Fruit fly (Drosophila melanogaster): ENCODE data around the gene Ets21C.

Gene Ets21C

dm6 chr2L:522752-523151 is 30.0 kb downstream of the Ets21C start (continued):
- TF ChIP-seq twi (tag; optimal IDR thresholded peaks at IDR 0.05) (no peak), Ets65A (GFP tag) (no peak), crol (GFP tag; IDR thresholded peaks at IDR 0.05) (no peak), Nf-YB (GFP tag; optimal IDR thresholded peaks at IDR 0.05) (no peak), CG10321 (GFP tag; IDR thresholded peaks at IDR 0.05) (no peak), Spps (tag; optimal IDR thresholded peaks at IDR 0.05) (peak; percentile 53), ewg (GFP tag; optimal IDR thresholded peaks at IDR 0.05) (no peak), ash1 (GFP tag; optimal IDR thresholded peaks at IDR 0.05) (no peak), CG2875 (GFP tag; optimal IDR thresholded peaks at IDR 0.05) (peak; percentile 55), sob (GFP tag; IDR thresholded peaks at IDR 0.05) (peak; percentile 43; the same call in 1 of the 2 replicates), ro (GFP tag; IDR thresholded peaks at IDR 0.05) (no peak), Eip74EF (GFP tag; optimal IDR thresholded peaks at IDR 0.05) (no peak), grau (tag; optimal IDR thresholded peaks at IDR 0.05) (peak; percentile 29), Usf (GFP tag; optimal IDR thresholded peaks at IDR 0.05) (peak; percentile 30), tll (GFP tag; optimal IDR thresholded peaks at IDR 0.05) (no peak), ato (GFP tag; IDR thresholded peaks at IDR 0.05; ENCODE audit: partially characterized antibody) (no peak), Myb (GFP tag; optimal IDR thresholded peaks at IDR 0.05) (no peak), E2f1 (GFP tag; IDR thresholded peaks at IDR 0.05) (peak; percentile 52; the same call in 1 of the 2 replicates), CG17912 (GFP tag; optimal IDR thresholded peaks at IDR 0.05) (no peak), klu (GFP tag; IDR thresholded peaks at IDR 0.05) (no peak), CG3281 (GFP tag; optimal IDR thresholded peaks at IDR 0.05) (no peak), Chrac-16 (GFP tag; optimal IDR thresholded peaks at IDR 0.05) (peak; percentile 52), pita (GFP tag; optimal IDR thresholded peaks at IDR 0.05) (no peak), CHES-1-like (GFP tag; optimal IDR thresholded peaks at IDR 0.05) (no peak), Ravus (GFP tag; IDR thresholded peaks at IDR 0.05) (no peak; the same call in 1 of the 2 replicates), CG13287 (GFP tag; IDR thresholded peaks at IDR 0.05; ENCODE audit: partially characterized antibody) (no peak), trh (GFP tag; optimal IDR thresholded peaks at IDR 0.05) (no peak), CG8359 (GFP tag; optimal IDR thresholded peaks at IDR 0.05; ENCODE audit: borderline replicate concordance) (peak; percentile 45), CG12391 (tag; optimal IDR thresholded peaks at IDR 0.05) (peak; percentile 58), dimm (GFP tag; IDR thresholded peaks at IDR 0.05) (no peak), en (GFP tag; optimal IDR thresholded peaks at IDR 0.05) (no peak), zfh1 (GFP tag; IDR thresholded peaks at IDR 0.05) (peak; percentile 67), D19A (tag; optimal IDR thresholded peaks at IDR 0.05) (peak; percentile 28), sr (GFP tag; IDR thresholded peaks at IDR 0.05) (0 out of 3 replicates have a peak, but pooled peaks have one; percentile 8), CG12769 (tag; optimal IDR thresholded peaks at IDR 0.05) (no peak), CG32767 (GFP tag; IDR thresholded peaks at IDR 0.05) (peak; percentile 28; the same call in 1 of the 2 replicates), pum (GFP tag; optimal IDR thresholded peaks at IDR 0.05) (peak; percentile 45), schlank (tag; optimal IDR thresholded peaks at IDR 0.05) (no peak), lilli (GFP tag; optimal IDR thresholded peaks at IDR 0.05) (no peak), al (GFP tag; IDR thresholded peaks at IDR 0.05) (no peak), ken (GFP tag; IDR thresholded peaks at IDR 0.05) (peak; percentile 45; the same call in 1 of the 3 replicates), fd102C (GFP tag; optimal IDR thresholded peaks at IDR 0.05) (peak; percentile 34), H2.0 (GFP tag; IDR thresholded peaks at IDR 0.05) (peak; percentile 20; the same call in 1 of the 2 replicates), tup (GFP tag; optimal IDR thresholded peaks at IDR 0.05) (no peak), Elba2 (GFP tag; optimal IDR thresholded peaks at IDR 0.05) (no peak), Max (GFP tag; optimal IDR thresholded peaks at IDR 0.05) (peak; percentile 24), ems (GFP tag; optimal IDR thresholded peaks at IDR 0.05) (peak; percentile 39), dm (GFP tag; optimal IDR thresholded peaks at IDR 0.05) (no peak), CG18619 (GFP tag; optimal IDR thresholded peaks at IDR 0.05) (no peak), CG17829 (tag; optimal IDR thresholded peaks at IDR 0.05) (peak; percentile 37), emc (GFP tag; optimal IDR thresholded peaks at IDR 0.05) (no peak)

Measured in whole organism, embryonic.